Fruit fly (Drosophila melanogaster): Measurements from ENCODE around the gene Fadd.

dm6 chr3R:22026922-22027742, 7.1 kb upstream of the Fadd start, which contains the start of the genes Cchl and ND-42:
- peak; percentile 57 for TF ChIP-seq CG11902 (GFP tag; optimal IDR thresholded peaks at IDR 0.05)
- TF ChIP-seq ss (GFP tag; optimal IDR thresholded peaks at IDR 0.05), result peak in 1 of 2 experiments; percentile 71
- TF ChIP-seq dac (GFP tag; optimal IDR thresholded peaks at IDR 0.05), result no peak
- TF ChIP-seq dsx (GFP tag; optimal IDR thresholded peaks at IDR 0.05; ENCODE audit: poor library complexity, severe bottlenecking), result peak; percentile 51
- no peak for TF ChIP-seq svp (GFP tag)
- TF ChIP-seq Hr39 (GFP tag; optimal IDR thresholded peaks at IDR 0.05), result peak; percentile 77
- TF ChIP-seq CG16779 (tag; optimal IDR thresholded peaks at IDR 0.05), result no peak

All from whole organism, prepupa.